Fruit fly (Drosophila melanogaster): ENCODE measurements around the gene Mitofilin.

Mitofilin gene

DNA sequence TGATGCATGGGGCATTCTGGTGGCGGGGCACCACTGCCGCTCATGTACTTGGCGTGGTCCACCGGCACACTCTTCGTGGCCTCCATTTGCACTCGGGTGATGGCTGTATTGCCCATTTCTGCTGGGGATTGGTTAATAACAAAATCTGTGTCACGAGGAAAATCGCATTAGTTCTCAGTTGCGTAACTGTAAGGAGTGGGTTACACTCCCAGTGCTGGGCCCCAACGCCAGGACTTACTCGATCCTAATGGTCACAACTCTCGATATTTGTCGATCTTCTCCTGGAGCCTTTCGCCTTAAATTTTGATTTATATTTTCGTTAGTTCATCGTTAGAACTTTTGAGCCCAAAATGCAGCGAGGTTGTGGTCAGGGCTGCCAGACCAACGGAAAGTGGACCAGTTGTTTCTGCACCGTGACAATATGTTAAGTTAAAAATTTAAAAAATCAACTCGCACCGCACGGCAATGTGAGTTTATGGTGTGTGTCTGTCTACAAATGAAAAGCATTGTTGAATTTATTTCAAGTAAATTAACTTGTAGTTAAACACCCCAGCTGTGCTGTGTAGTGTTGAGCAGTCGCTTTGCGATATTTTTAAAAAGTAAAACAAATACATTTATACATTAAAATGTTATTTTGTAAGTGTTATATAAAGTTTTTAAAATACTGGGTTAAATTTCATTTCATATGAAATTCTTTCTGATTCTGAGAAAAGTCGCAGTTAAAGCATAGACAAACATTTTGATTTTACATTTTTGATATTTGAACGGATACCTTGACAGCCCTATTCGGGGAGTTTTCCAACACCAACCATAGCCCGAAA is 4.0 kb upstream of the Mitofilin start, which contains the start of the genes Cchl and ND-42 (continued):
- TF ChIP-seq CkIIα-i1 (GFP tag; IDR thresholded peaks at IDR 0.05) (0 out of 2 replicates have a peak, but pooled peaks have one; percentile 10), CG10543 (GFP tag; optimal IDR thresholded peaks at IDR 0.05) (peak; percentile 88), CG10209 (GFP tag; optimal IDR thresholded peaks at IDR 0.05) (peak; percentile 81), nerfin-1 (tag; optimal IDR thresholded peaks at IDR 0.05) (peak; percentile 74), CG1024 (GFP tag; IDR thresholded peaks at IDR 0.05) (no peak), CG32532 (GFP tag; IDR thresholded peaks at IDR 0.05) (peak; percentile 73), jigr1 (GFP tag; IDR thresholded peaks at IDR 0.05) (peak; percentile 67; the same call in 1 of the 3 replicates), tap (tag; optimal IDR thresholded peaks at IDR 0.05) (no peak), CG12071 (GFP tag; optimal IDR thresholded peaks at IDR 0.05) (no peak), CG4282 (GFP tag; optimal IDR thresholded peaks at IDR 0.05) (peak; percentile 14), z (GFP tag; IDR thresholded peaks at IDR 0.05) (no peak), CG7928 (GFP tag; optimal IDR thresholded peaks at IDR 0.05) (peak; percentile 45), CG3407 (GFP tag; optimal IDR thresholded peaks at IDR 0.05) (peak; percentile 57), HLHmδ (GFP tag; optimal IDR thresholded peaks at IDR 0.05) (no peak), da (GFP tag; optimal IDR thresholded peaks at IDR 0.05) (peak; percentile 2), Scr (GFP tag; IDR thresholded peaks at IDR 0.05; ENCODE audit: partially characterized antibody) (peak; percentile 72), CG3847 (GFP tag; IDR thresholded peaks at IDR 0.05) (peak; percentile 91), lmd (GFP tag; IDR thresholded peaks at IDR 0.05) (peak; percentile 64), grau (tag; optimal IDR thresholded peaks at IDR 0.05) (peak; percentile 83), kni (GFP tag; optimal IDR thresholded peaks at IDR 0.05) (peak; percentile 88), ERR (GFP tag; optimal IDR thresholded peaks at IDR 0.05) (peak; percentile 50), CG6683 (GFP tag; optimal IDR thresholded peaks at IDR 0.05) (peak; percentile 48), maf-S (GFP tag; optimal IDR thresholded peaks at IDR 0.05) (no peak), CG3281 (GFP tag; optimal IDR thresholded peaks at IDR 0.05) (peak; percentile 85), scrt (GFP tag; optimal IDR thresholded peaks at IDR 0.05) (no peak), CG8290 (GFP tag; optimal IDR thresholded peaks at IDR 0.05) (peak; percentile 93), CG8290 (tag; optimal IDR thresholded peaks at IDR 0.05) (peak; percentile 68 to 94), dimm (GFP tag; IDR thresholded peaks at IDR 0.05) (no peak), NC2β (GFP tag; optimal IDR thresholded peaks at IDR 0.05) (peak; percentile 40), D19A (tag; optimal IDR thresholded peaks at IDR 0.05) (no peak), Ptx1 (GFP tag; IDR thresholded peaks at IDR 0.05) (peak; percentile 77), salm (tag; optimal IDR thresholded peaks at IDR 0.05) (peak; percentile 5), fd64A (GFP tag; optimal IDR thresholded peaks at IDR 0.05) (no peak), CG18599 (GFP tag; optimal IDR thresholded peaks at IDR 0.05) (peak; percentile 85), ATbp (GFP tag; optimal IDR thresholded peaks at IDR 0.05) (no peak), Elba2 (GFP tag; optimal IDR thresholded peaks at IDR 0.05) (no peak), sqz (GFP tag; optimal IDR thresholded peaks at IDR 0.05) (no peak), CG10366 (GFP tag; IDR thresholded peaks at IDR 0.05) (peak; percentile 55), gsb-n (tag; optimal IDR thresholded peaks at IDR 0.05) (no peak), Oli (tag; optimal IDR thresholded peaks at IDR 0.05) (peak; percentile 76), ranshi (GFP tag; IDR thresholded peaks at IDR 0.05) (peak; percentile 72; the same call in 1 of the 2 replicates), gro (GFP tag; optimal IDR thresholded peaks at IDR 0.05) (peak; percentile 64), ap (GFP tag; IDR thresholded peaks at IDR 0.05) (no peak; the same call in none of the 2 replicates), D19B (GFP tag; optimal IDR thresholded peaks at IDR 0.05) (no peak), her (GFP tag; optimal IDR thresholded peaks at IDR 0.05) (peak; percentile 51), br (optimal IDR thresholded peaks at IDR 0.05) (no peak), inv (GFP tag; IDR thresholded peaks at IDR 0.05; ENCODE audit: partially characterized antibody) (peak; percentile 45; the same call in 1 of the 2 replicates), abd-A (tag; optimal IDR thresholded peaks at IDR 0.05) (no peak), CG17802 (tag; optimal IDR thresholded peaks at IDR 0.05) (peak; percentile 14)

Data from whole organism, embryonic.